Fruit fly (Drosophila melanogaster) whole organism, embryonic: Measurements from ENCODE around the gene VhaM9.7-d.
A peak's percentile ranks its signal among the peaks of the same experiment; 100 is the strongest.

Source experiments
- B-H1 ChIP-seq: fragments of 200-800 bp; sonication (Bioruptor generic); IDR thresholded peaks from 3 replicates; pipeline ENCODE4 v1.3.6; 2022; ENCODE audit warnings: missing biosample characterization, missing genetic modification characterization
- Blimp-1 ChIP-seq: fragments of 200-800 bp; sonication (Bioruptor generic); optimal IDR thresholded peaks from 3 replicates; lab custom pipeline; 2018; ENCODE audit warnings: missing biosample characterization, missing genetic modification characterization, mild to moderate bottlenecking, moderate library complexity, missing genetic modification reagents
- Bteb2 ChIP-seq: fragments of 200-800 bp; sonication (Bioruptor generic); optimal IDR thresholded peaks from 2 replicates; lab custom pipeline; 2016; ENCODE audit warnings: missing biosample characterization, missing genetic modification characterization
- CG10366 ChIP-seq: fragments of 200-800 bp; sonication (Bioruptor generic); IDR thresholded peaks from 2 replicates; pipeline ENCODE4 v1.3.6; 2022; ENCODE audit warnings: missing biosample characterization, missing genetic modification characterization
- CG10959 ChIP-seq: fragments of 200-800 bp; sonication (Bioruptor generic); IDR thresholded peaks from 2 replicates; pipeline ENCODE4 v1.3.6; 2022; ENCODE audit warnings: missing biosample characterization, missing genetic modification characterization
- CG12942 ChIP-seq: fragments of 200-800 bp; sonication (Bioruptor generic); optimal IDR thresholded peaks from 3 replicates; lab custom pipeline; 2016; ENCODE audit warnings: missing biosample characterization, missing genetic modification characterization
- CG15269 ChIP-seq: fragments of 200-800 bp; sonication (Bioruptor generic); optimal IDR thresholded peaks from 2 replicates; lab custom pipeline; 2018; ENCODE audit warnings: missing biosample characterization, mild to moderate bottlenecking, missing genetic modification characterization, moderate library complexity
- CG1529 ChIP-seq: fragments of 200-800 bp; sonication (Bioruptor generic); optimal IDR thresholded peaks from 3 replicates; lab custom pipeline; 2018; ENCODE audit warnings: missing biosample characterization, missing genetic modification characterization
- CG1602 ChIP-seq: fragments of 200-800 bp; sonication (Bioruptor generic); optimal IDR thresholded peaks from 3 replicates; lab custom pipeline; 2016; ENCODE audit warnings: missing biosample characterization, missing genetic modification characterization
- CG1792 ChIP-seq: fragments of 200-800 bp; sonication (Bioruptor generic); optimal IDR thresholded peaks from 2 replicates; lab custom pipeline; 2016; ENCODE audit warnings: missing biosample characterization, missing genetic modification characterization
- CG2678 ChIP-seq: fragments of 200-800 bp; sonication (Bioruptor generic); optimal IDR thresholded peaks from 3 replicates; lab custom pipeline; 2019; ENCODE audit warnings: missing biosample characterization, mild to moderate bottlenecking, missing genetic modification characterization, moderate library complexity
- CG3407 ChIP-seq: fragments of 200-800 bp; sonication (Bioruptor generic); optimal IDR thresholded peaks from 2 replicates; lab custom pipeline; 2018; ENCODE audit warnings: missing biosample characterization, mild to moderate bottlenecking, missing genetic modification characterization
- CG4328 ChIP-seq: fragments of 200-800 bp; sonication (Bioruptor generic); optimal IDR thresholded peaks from 3 replicates; lab custom pipeline; 2017; ENCODE audit warnings: missing biosample characterization, missing genetic modification reagents, missing genetic modification characterization
- CG7839 ChIP-seq: fragments of 200-800 bp; sonication (Bioruptor generic); optimal IDR thresholded peaks from 3 replicates; lab custom pipeline; 2018; ENCODE audit warnings: missing biosample characterization, mild to moderate bottlenecking, missing genetic modification characterization, moderate library complexity
- CG9876 ChIP-seq: fragments of 200-800 bp; sonication (Bioruptor generic); optimal IDR thresholded peaks from 2 replicates; lab custom pipeline; 2016; ENCODE audit warnings: missing biosample characterization, missing genetic modification characterization
- Fer2 ChIP-seq: fragments of 200-800 bp; sonication (Bioruptor generic); optimal IDR thresholded peaks from 2 replicates; lab custom pipeline; 2018; ENCODE audit warnings: missing biosample characterization, mild to moderate bottlenecking, missing genetic modification characterization, moderate library complexity
- Fer3 ChIP-seq: fragments of 200-800 bp; sonication (Bioruptor generic); optimal IDR thresholded peaks from 2 replicates; lab custom pipeline; 2018; ENCODE audit warnings: missing biosample characterization, mild to moderate bottlenecking, missing genetic modification characterization, moderate library complexity
- HLHmδ ChIP-seq: fragments of 200-800 bp; sonication (Bioruptor generic); optimal IDR thresholded peaks from 2 replicates; lab custom pipeline; 2018; ENCODE audit warnings: missing biosample characterization, mild to moderate bottlenecking, missing genetic modification characterization, moderate library complexity
- Hey ChIP-seq: fragments of 200-800 bp; sonication (Bioruptor generic); optimal IDR thresholded peaks from 3 replicates; lab custom pipeline; 2018; ENCODE audit warnings: missing biosample characterization, mild to moderate bottlenecking, missing genetic modification characterization
- Hmr ChIP-seq: fragments of 200-800 bp; sonication (Bioruptor generic); optimal IDR thresholded peaks from 3 replicates; lab custom pipeline; 2017; ENCODE audit warnings: mild to moderate bottlenecking, missing biosample characterization, missing genetic modification reagents, missing genetic modification characterization
- Oaz ChIP-seq: fragments of 200-800 bp; sonication (Bioruptor generic); IDR thresholded peaks from 2 replicates; pipeline ENCODE4 v1.3.6; 2022; ENCODE audit warnings: missing biosample characterization, missing genetic modification characterization
- Sry-β ChIP-seq: fragments of 200-800 bp; sonication (Bioruptor generic); optimal IDR thresholded peaks from 2 replicates; lab custom pipeline; 2018; ENCODE audit warnings: missing biosample characterization, mild to moderate bottlenecking, missing genetic modification characterization, moderate library complexity
- Ssrp ChIP-seq: fragments of 200-800 bp; sonication (Bioruptor generic); optimal IDR thresholded peaks from 2 replicates; lab custom pipeline; 2018; ENCODE audit warnings: missing biosample characterization, mild to moderate bottlenecking, missing genetic modification characterization, moderate library complexity
- ap ChIP-seq: fragments of 200-800 bp; sonication (Bioruptor generic); IDR thresholded peaks from 2 replicates; pipeline ENCODE4 v1.3.6; 2022; ENCODE audit warnings: missing biosample characterization, missing genetic modification characterization
- ato ChIP-seq: fragments of 200-800 bp; sonication (Bioruptor generic); IDR thresholded peaks from 2 replicates; pipeline ENCODE4 v1.3.6; 2022; ENCODE audit warnings: missing biosample characterization, missing genetic modification characterization; ENCODE audit not compliant: partially characterized antibody
- caup ChIP-seq: fragments of 200-800 bp; sonication (Bioruptor generic); optimal IDR thresholded peaks from 3 replicates; lab custom pipeline; 2017; ENCODE audit warnings: missing biosample characterization, mild to moderate bottlenecking, missing genetic modification characterization, moderate library complexity; ENCODE audit not compliant: severe bottlenecking
- chn ChIP-seq: fragments of 200-800 bp; sonication (Bioruptor generic); optimal IDR thresholded peaks from 2 replicates; lab custom pipeline; 2016; ENCODE audit warnings: missing biosample characterization, missing genetic modification characterization
- crc ChIP-seq: fragments of 200-800 bp; sonication (Bioruptor generic); optimal IDR thresholded peaks from 2 replicates; lab custom pipeline; 2016; ENCODE audit warnings: missing biosample characterization, missing genetic modification characterization
- dmrt11E ChIP-seq: fragments of 200-800 bp; sonication (Bioruptor generic); optimal IDR thresholded peaks from 3 replicates; lab custom pipeline; 2018; ENCODE audit warnings: missing biosample characterization, mild to moderate bottlenecking, missing genetic modification characterization, moderate library complexity
- ftz-f1 ChIP-seq: fragments of 200-800 bp; sonication (Bioruptor generic); optimal IDR thresholded peaks from 2 replicates; lab custom pipeline; 2016; ENCODE audit warnings: missing biosample characterization, missing genetic modification characterization
- fu2 ChIP-seq: fragments of 200-800 bp; sonication (Bioruptor generic); optimal IDR thresholded peaks from 2 replicates; lab custom pipeline; 2016; ENCODE audit warnings: missing biosample characterization, missing genetic modification characterization
- insv ChIP-seq, 2 experiments: fragments of 200-800 bp; sonication (Bioruptor generic); optimal IDR thresholded peaks; 3 replicates each; lab custom pipeline; 2016 to 2018; ENCODE audit warnings: missing biosample characterization in 2 of 2, missing genetic modification characterization in 2 of 2
- kah ChIP-seq: fragments of 200-800 bp; sonication (Bioruptor generic); optimal IDR thresholded peaks from 2 replicates; lab custom pipeline; 2018; ENCODE audit warnings: missing biosample characterization, mild to moderate bottlenecking, missing genetic modification characterization
- lov ChIP-seq, 2 experiments: fragments of 200-800 bp in 1 of 2; fragments of >200 bp in 1 of 2; sonication (Bioruptor generic) in 1 of 2; IDR thresholded peaks in 1 of 2; optimal IDR thresholded peaks in 1 of 2; 2 replicates in 1 of 2; 3 replicates in 1 of 2; pipeline versions ENCODE4 v1.3.6 to Lab custom; 2017 to 2022; ENCODE audit warnings: missing biosample characterization in 1 of 2, missing genetic modification characterization in 1 of 2
- odd ChIP-seq: fragments of 200-800 bp; sonication (Bioruptor generic); optimal IDR thresholded peaks from 2 replicates; lab custom pipeline; 2017; ENCODE audit warnings: missing biosample characterization, mild to moderate bottlenecking, missing genetic modification characterization
- phol ChIP-seq: fragments of 200-800 bp; sonication (Bioruptor generic); optimal IDR thresholded peaks from 3 replicates; lab custom pipeline; 2018; ENCODE audit warnings: missing biosample characterization, mild to moderate bottlenecking, missing genetic modification characterization, moderate library complexity
- prd ChIP-seq, 3 experiments: fragments of >200 bp in 2 of 3; fragments of 200-800 bp in 1 of 3; sonication (Bioruptor generic) in 1 of 3; optimal IDR thresholded peaks in 2 of 3; IDR thresholded peaks in 1 of 3; 2 replicates in 2 of 3; 3 replicates in 1 of 3; pipeline versions ENCODE4 v1.3.6 to Lab custom; 2017 to 2022; ENCODE audit warnings: missing biosample characterization in 1 of 3, missing genetic modification characterization in 1 of 3
- pum ChIP-seq: fragments of 200-800 bp; sonication (Bioruptor generic); optimal IDR thresholded peaks from 2 replicates; lab custom pipeline; 2016; ENCODE audit warnings: missing biosample characterization, missing genetic modification characterization
- ro ChIP-seq: fragments of 200-800 bp; sonication (Bioruptor generic); IDR thresholded peaks from 2 replicates; pipeline ENCODE4 v1.3.6; 2022; ENCODE audit warnings: missing biosample characterization, missing genetic modification characterization
- salm ChIP-seq: fragments of 200-800 bp; sonication (Bioruptor generic); optimal IDR thresholded peaks from 2 replicates; lab custom pipeline; 2018; ENCODE audit warnings: missing biosample characterization, mild to moderate bottlenecking, missing genetic modification characterization
- sc ChIP-seq, 3 experiments: fragments of >200 bp in 2 of 3; fragments of 200-800 bp in 1 of 3; sonication (Bioruptor generic) in 1 of 3; optimal IDR thresholded peaks; 2 replicates in 2 of 3; 3 replicates in 1 of 3; lab custom pipeline; 2017; ENCODE audit warnings: mild to moderate bottlenecking in 1 of 3, missing biosample characterization in 1 of 3, missing genetic modification characterization in 1 of 3, missing genetic modification reagents in 1 of 3
- scrt ChIP-seq: fragments of 200-800 bp; sonication (Bioruptor generic); optimal IDR thresholded peaks from 2 replicates; lab custom pipeline; 2018; ENCODE audit warnings: missing biosample characterization, mild to moderate bottlenecking, missing genetic modification characterization, moderate library complexity
- sens-2 ChIP-seq: fragments of 200-800 bp; sonication (Bioruptor generic); IDR thresholded peaks from 2 replicates; pipeline ENCODE4 v1.3.6; 2022; ENCODE audit warnings: missing biosample characterization, missing genetic modification characterization
- shn ChIP-seq: fragments of 200-800 bp; sonication (Bioruptor generic); optimal IDR thresholded peaks from 3 replicates; lab custom pipeline; 2016; ENCODE audit warnings: missing biosample characterization, missing genetic modification characterization
- tin ChIP-seq: fragments of 200-800 bp; sonication (Bioruptor generic); optimal IDR thresholded peaks from 3 replicates; lab custom pipeline; 2016; ENCODE audit warnings: missing biosample characterization, missing genetic modification characterization
- vvl ChIP-seq: fragments of 200-800 bp; sonication (Bioruptor generic); IDR thresholded peaks from 2 replicates; pipeline ENCODE4 v1.3.6; 2022; ENCODE audit warnings: missing biosample characterization, missing genetic modification characterization

The VhaM9.7-d gene

dm6 chr3R:16969361-16970355 is 5.3 kb upstream of the VhaM9.7-d start (continued):
- 0 out of 2 replicates have a peak, but pooled peaks have one; percentile 32 for TF ChIP-seq ro (GFP tag; lab: Robert Waterston, UW)
- no peak for TF ChIP-seq CG9876
- TF ChIP-seq Blimp-1 (GFP tag; lab: Kevin White, UChicago) = no peak
- peak; percentile 25 for TF ChIP-seq Bteb2 (GFP tag; lab: Kevin White, UChicago)
- no peak for TF ChIP-seq prd (optimal IDR thresholded peaks at IDR 0.05; lab: Kevin White, UChicago)
- TF ChIP-seq prd (GFP tag; IDR thresholded peaks at IDR 0.05; lab: Robert Waterston, UW) = peak; percentile 61
- TF ChIP-seq pum (GFP tag; lab: Kevin White, UChicago) = no peak
- TF ChIP-seq phol = peak; percentile 77
- peak; percentile 75 for TF ChIP-seq dmrt11E (tag; lab: Kevin White, UChicago)
- peak; percentile 60 for TF ChIP-seq caup (GFP tag; lab: Kevin White, UChicago)
- no peak for TF ChIP-seq Ssrp
- peak; percentile 86 for TF ChIP-seq vvl (GFP tag; lab: Robert Waterston, UW)
- TF ChIP-seq CG3407 = peak; percentile 50
- peak; percentile 38 for TF ChIP-seq salm (tag; lab: Kevin White, UChicago)
- no peak for TF ChIP-seq CG1529 (GFP tag; lab: Kevin White, UChicago)
- TF ChIP-seq odd (GFP tag; lab: Kevin White, UChicago) = no peak
- TF ChIP-seq scrt = peak; percentile 62
- TF ChIP-seq ap (GFP tag; lab: Robert Waterston, UW) = peak; percentile 35; the same call in 1 of the 2 replicates
- no peak for TF ChIP-seq Sry-β (GFP tag; lab: Kevin White, UChicago)
- TF ChIP-seq sc (optimal IDR thresholded peaks at IDR 0.05; lab: Kevin White, UChicago) = no peak
- TF ChIP-seq sc (GFP tag; optimal IDR thresholded peaks at IDR 0.05; lab: Kevin White, UChicago) = peak; percentile 21
- no peak for TF ChIP-seq HLHmδ (GFP tag; lab: Kevin White, UChicago)
- TF ChIP-seq Hey (tag; lab: Kevin White, UChicago) = no peak
- TF ChIP-seq Oaz (GFP tag; lab: Robert Waterston, UW) = no peak
- TF ChIP-seq insv (GFP tag; optimal IDR thresholded peaks at IDR 0.05; lab: Kevin White, UChicago) = peak in 1 of 2 experiments; percentile 87
- no peak for TF ChIP-seq kah (GFP tag; lab: Kevin White, UChicago)
- TF ChIP-seq lov (optimal IDR thresholded peaks at IDR 0.05; lab: Kevin White, UChicago) = no peak
- 0 out of 3 replicates have a peak, but pooled peaks have one; percentile 37 for TF ChIP-seq lov (GFP tag; IDR thresholded peaks at IDR 0.05; lab: Robert Waterston, UW)
- no peak for TF ChIP-seq crc (GFP tag; lab: Kevin White, UChicago)
- TF ChIP-seq B-H1 (GFP tag; lab: Robert Waterston, UW) = peak; percentile 45; the same call in 2 of the 3 replicates
- peak; percentile 38 for TF ChIP-seq Fer2 (tag; lab: Kevin White, UChicago)
- TF ChIP-seq ftz-f1 (GFP tag; lab: Kevin White, UChicago) = no peak
- no peak for TF ChIP-seq CG10959 (GFP tag; lab: Robert Waterston, UW)
- no peak for TF ChIP-seq CG1792 (GFP tag; lab: Kevin White, UChicago)
- no peak for TF ChIP-seq shn
- no peak for TF ChIP-seq Fer3
- peak; percentile 60 for TF ChIP-seq CG10366
- TF ChIP-seq ato = no peak
- TF ChIP-seq CG12942 = peak; percentile 16
- peak; percentile 45 for TF ChIP-seq chn (GFP tag; lab: Kevin White, UChicago)
- no peak for TF ChIP-seq CG15269 (tag; lab: Kevin White, UChicago)
- 0 out of 2 replicates have a peak, but pooled peaks have one; percentile 17 for TF ChIP-seq sens-2
- peak; percentile 77 for TF ChIP-seq CG7839
- TF ChIP-seq CG1602 (GFP tag; lab: Kevin White, UChicago) = peak; percentile 50
- no peak for TF ChIP-seq fu2
- TF ChIP-seq Hmr (GFP tag; lab: Kevin White, UChicago) = no peak
- TF ChIP-seq CG4328 (GFP tag; lab: Kevin White, UChicago) = peak; percentile 32
- TF ChIP-seq CG2678 = no peak
- no peak for TF ChIP-seq tin (GFP tag; lab: Kevin White, UChicago)
